Worm (Caenorhabditis elegans) whole organism, L1 larva: ENCODE measurements around the gene Y47D7A.13.
A peak's percentile ranks its signal among the peaks of the same experiment; 100 is the strongest.

Source experiments
- F16B12.6 ChIP-seq: fragments of 150-350 bp; optimal IDR thresholded peaks from 2 replicates; lab custom pipeline; 2014; ENCODE audit warnings: missing biosample characterization, missing genetic modification characterization
- Y116A8C.19 ChIP-seq: sonication (generic microtip); optimal IDR thresholded peaks from 2 replicates; lab custom pipeline; 2016; ENCODE audit warnings: missing compliant biosample characterization, missing genetic modification characterization, borderline replicate concordance
- aha-1 ChIP-seq: fragments of 150-350 bp; optimal IDR thresholded peaks from 2 replicates; lab custom pipeline; 2014; ENCODE audit warnings: missing biosample characterization, missing genetic modification characterization
- alr-1 ChIP-seq: fragments of 200-800 bp; sonication (Bioruptor generic); optimal IDR thresholded peaks from 2 replicates; lab custom pipeline; 2018; ENCODE audit warnings: borderline replicate concordance, mild to moderate bottlenecking, missing genetic modification characterization, missing compliant biosample characterization
- ama-1 ChIP-seq: fragments of 150-350 bp; optimal IDR thresholded peaks from 2 replicates; lab custom pipeline; 2014
- ceh-63 ChIP-seq: fragments of 200-800 bp; sonication (Bioruptor generic); optimal IDR thresholded peaks from 2 replicates; lab custom pipeline; 2018; ENCODE audit warnings: mild to moderate bottlenecking, missing genetic modification characterization, missing compliant biosample characterization
- ceh-88 ChIP-seq: fragments of 200-800 bp; sonication (Bioruptor generic); IDR thresholded peaks from 2 replicates; pipeline ENCODE4 v1.3.6; 2022; ENCODE audit warnings: missing genetic modification characterization, missing compliant biosample characterization
- dpl-1 ChIP-seq, 3 experiments: fragments of 150-350 bp in 2 of 3; sonication (generic microtip) in 1 of 3; optimal IDR thresholded peaks; 2 replicates each; lab custom pipeline; 2014 to 2017; ENCODE audit warnings: missing biosample characterization in 3 of 3, missing genetic modification characterization in 3 of 3, missing genetic modification reagents in 3 of 3
- dsc-1 ChIP-seq: sonication (generic microtip); optimal IDR thresholded peaks from 2 replicates; lab custom pipeline; 2016; ENCODE audit warnings: mild to moderate bottlenecking, missing genetic modification characterization, missing compliant biosample characterization
- efl-1 ChIP-seq, 4 experiments: fragments of 150-350 bp; optimal IDR thresholded peaks in 3 of 4; peaks in 1 of 4; 1 replicate in 1 of 4; 2 replicates in 3 of 4; lab custom pipeline; 2014; ENCODE audit warnings: missing biosample characterization in 2 of 4, missing genetic modification characterization in 2 of 4, missing genetic modification reagents in 2 of 4
- efl-3 ChIP-seq: fragments of 200-800 bp; sonication (Bioruptor generic); optimal IDR thresholded peaks from 2 replicates; lab custom pipeline; 2018; ENCODE audit warnings: mild to moderate bottlenecking, missing genetic modification characterization, missing compliant biosample characterization
- egl-13 ChIP-seq: sonication (generic microtip); optimal IDR thresholded peaks from 2 replicates; lab custom pipeline; 2016; ENCODE audit warnings: missing genotype, missing genetic modification reagents, missing genetic modification characterization, missing compliant biosample characterization
- egl-27 ChIP-seq, 2 experiments: fragments of 150-350 bp in 1 of 2; sonication (generic microtip); optimal IDR thresholded peaks; 3 replicates each; lab custom pipeline; 2017 to 2018; ENCODE audit warnings: missing biosample characterization in 2 of 2, missing genetic modification characterization in 2 of 2, missing genetic modification reagents in 2 of 2
- elt-2 ChIP-seq: sonication (generic microtip); optimal IDR thresholded peaks from 2 replicates; lab custom pipeline; 2016; ENCODE audit warnings: missing genetic modification characterization, mild to moderate bottlenecking, inconsistent platforms, missing compliant biosample characterization, missing genetic modification reagents
- elt-3 ChIP-seq, 6 experiments: fragments of 150-350 bp in 1 of 6; sonication (generic microtip); optimal IDR thresholded peaks; 2 replicates each; lab custom pipeline; 2017 to 2018; ENCODE audit warnings: missing biosample characterization in 6 of 6, missing genetic modification characterization in 6 of 6, inconsistent platforms in 1 of 6
- fkh-10 ChIP-seq: sonication (generic microtip); optimal IDR thresholded peaks from 2 replicates; lab custom pipeline; 2017; ENCODE audit warnings: missing biosample characterization, missing genetic modification reagents, missing genetic modification characterization
- fkh-8 ChIP-seq: sonication (generic microtip); optimal IDR thresholded peaks from 2 replicates; lab custom pipeline; 2016; ENCODE audit warnings: mild to moderate bottlenecking, missing genetic modification characterization, missing compliant biosample characterization
- fos-1 ChIP-seq: fragments of 150-350 bp; optimal IDR thresholded peaks from 2 replicates; lab custom pipeline; 2014; ENCODE audit warnings: missing biosample characterization, missing genetic modification characterization
- grh-1 ChIP-seq: fragments of 200-800 bp; sonication (Bioruptor generic); IDR thresholded peaks from 2 replicates; pipeline ENCODE4 v1.3.6; 2022; ENCODE audit warnings: missing genetic modification reagents, missing genetic modification characterization, missing compliant biosample characterization
- irx-1 ChIP-seq: sonication (generic microtip); optimal IDR thresholded peaks from 2 replicates; lab custom pipeline; 2016; ENCODE audit warnings: missing genetic modification characterization, missing compliant biosample characterization
- isw-1 ChIP-seq: fragments of 200-800 bp; sonication (Bioruptor generic); IDR thresholded peaks from 2 replicates; pipeline ENCODE4 v1.3.6; 2022; ENCODE audit warnings: missing genetic modification characterization, missing compliant biosample characterization
- lin-13 ChIP-seq: fragments of 150-350 bp; optimal IDR thresholded peaks from 2 replicates; lab custom pipeline; 2014; ENCODE audit warnings: missing biosample characterization, missing genetic modification reagents, missing genetic modification characterization
- lin-14 ChIP-seq: fragments of 200-800 bp; sonication (Bioruptor generic); optimal IDR thresholded peaks from 2 replicates; lab custom pipeline; 2018; ENCODE audit warnings: mild to moderate bottlenecking, missing genetic modification characterization, moderate library complexity, missing compliant biosample characterization
- lin-35 ChIP-seq, 2 experiments: fragments of 150-350 bp; optimal IDR thresholded peaks; 2 replicates each; lab custom pipeline; 2014; ENCODE audit warnings: missing biosample characterization in 2 of 2, missing genetic modification characterization in 2 of 2, missing genetic modification reagents in 2 of 2
- mab-9 ChIP-seq: fragments of 200-800 bp; sonication (Bioruptor generic); IDR thresholded peaks from 2 replicates; pipeline ENCODE4 v1.3.6; 2022; ENCODE audit warnings: missing genetic modification reagents, missing genetic modification characterization, missing compliant biosample characterization
- nhr-12 ChIP-seq: sonication (generic microtip); optimal IDR thresholded peaks from 2 replicates; lab custom pipeline; 2017; ENCODE audit warnings: missing biosample characterization, missing genetic modification characterization
- nhr-19 ChIP-seq: fragments of 200-800 bp; sonication (Bioruptor generic); conservative IDR thresholded peaks from 2 replicates; pipeline ENCODE4 v1.3.6; 2022; ENCODE audit warnings: missing genetic modification characterization, missing compliant biosample characterization
- nhr-20 ChIP-seq: sonication (generic microtip); optimal IDR thresholded peaks from 2 replicates; lab custom pipeline; 2016; ENCODE audit warnings: mild to moderate bottlenecking, missing genetic modification characterization, missing compliant biosample characterization
- nhr-237 ChIP-seq: fragments of 150-350 bp; optimal IDR thresholded peaks from 2 replicates; lab custom pipeline; 2014; ENCODE audit warnings: missing biosample characterization, missing genetic modification characterization
- nhr-28 ChIP-seq: fragments of 150-350 bp; optimal IDR thresholded peaks from 2 replicates; lab custom pipeline; 2014; ENCODE audit warnings: missing biosample characterization, missing genetic modification characterization
- nhr-47 ChIP-seq: sonication (generic microtip); optimal IDR thresholded peaks from 2 replicates; lab custom pipeline; 2016; ENCODE audit warnings: mild to moderate bottlenecking, missing genetic modification characterization, moderate library complexity, missing compliant biosample characterization
- nhr-71 ChIP-seq: sonication (generic microtip); optimal IDR thresholded peaks from 2 replicates; lab custom pipeline; 2016; ENCODE audit warnings: mild to moderate bottlenecking, missing genetic modification characterization, moderate library complexity, missing compliant biosample characterization
- nhr-77 ChIP-seq: fragments of 150-350 bp; optimal IDR thresholded peaks from 2 replicates; lab custom pipeline; 2014; ENCODE audit warnings: missing biosample characterization, missing genetic modification characterization
- nhr-85 ChIP-seq: sonication (generic microtip); peaks from one replicate; lab custom pipeline; 2016; ENCODE audit warnings: missing genetic modification characterization, inconsistent platforms, missing compliant biosample characterization
- pag-3 ChIP-seq: sonication (generic microtip); optimal IDR thresholded peaks from 2 replicates; lab custom pipeline; 2017; ENCODE audit warnings: missing genetic modification characterization, mild to moderate bottlenecking, missing compliant biosample characterization, antibody characterized with exemption, borderline replicate concordance; ENCODE audit not compliant: insufficient read depth
- rnt-1 ChIP-seq: sonication (generic microtip); optimal IDR thresholded peaks from 2 replicates; lab custom pipeline; 2016; ENCODE audit warnings: mild to moderate bottlenecking, missing genetic modification characterization, moderate library complexity, missing compliant biosample characterization
- snu-23 ChIP-seq: sonication (generic microtip); optimal IDR thresholded peaks from 2 replicates; lab custom pipeline; 2016; ENCODE audit warnings: missing genetic modification characterization, missing compliant biosample characterization
- unc-130 ChIP-seq: fragments of 150-350 bp; optimal IDR thresholded peaks from 2 replicates; lab custom pipeline; 2017; ENCODE audit warnings: missing biosample characterization, missing genetic modification characterization, inconsistent platforms
- unc-30 ChIP-seq: sonication (generic microtip); optimal IDR thresholded peaks from 2 replicates; lab custom pipeline; 2017; ENCODE audit warnings: missing biosample characterization, missing genetic modification characterization
- unc-86 ChIP-seq: sonication (generic microtip); optimal IDR thresholded peaks from 2 replicates; lab custom pipeline; 2016; ENCODE audit warnings: missing genetic modification characterization, missing compliant biosample characterization
- unc-98 ChIP-seq: fragments of 200-800 bp; sonication (Bioruptor generic); IDR thresholded peaks from 2 replicates; pipeline ENCODE4 v1.3.6; 2022; ENCODE audit warnings: missing genetic modification characterization, missing compliant biosample characterization
- vab-15 ChIP-seq: sonication (generic microtip); optimal IDR thresholded peaks from 2 replicates; lab custom pipeline; 2017; ENCODE audit warnings: missing genotype, mild to moderate bottlenecking, missing genetic modification characterization, missing compliant biosample characterization
- xbp-1 ChIP-seq: sonication (generic microtip); optimal IDR thresholded peaks from 2 replicates; lab custom pipeline; 2016; ENCODE audit warnings: missing genetic modification characterization, missing compliant biosample characterization
- ztf-11 ChIP-seq, 2 experiments: sonication (generic microtip); optimal IDR thresholded peaks; 2 replicates each; lab custom pipeline; 2016 to 2017; ENCODE audit warnings: missing genetic modification characterization in 2 of 2, missing biosample characterization in 1 of 2, missing compliant biosample characterization in 1 of 2
- ztf-4 ChIP-seq: fragments of 150-350 bp; optimal IDR thresholded peaks from 2 replicates; lab custom pipeline; 2014; ENCODE audit warnings: missing biosample characterization, missing genetic modification characterization

Y47D7A.13 gene

ce11 chrV:4471065-4471464, 35.3 kb upstream of the Y47D7A.13 start, which contains the start of gene T08H10.3:
T08H10.3 (plus strand) TSS chrV:4471365.
- TF ChIP-seq mab-9 (GFP tag; lab: Robert Waterston, UW) (no peak), nhr-77 (no peak), nhr-19 (GFP tag; lab: Robert Waterston, UW) (no peak), ama-1 (no peak), dpl-1 (GFP tag; optimal IDR thresholded peaks at IDR 0.05; lab: Kevin White, UChicago) (no peak), unc-130 (no peak), nhr-12 (tag; lab: Kevin White, UChicago) (no peak), aha-1 (tag; lab: Kevin White, UChicago) (no peak), vab-15 (tag; lab: Kevin White, UChicago) (no peak), fkh-10 (GFP tag; lab: Kevin White, UChicago) (no peak), rnt-1 (tag; lab: Kevin White, UChicago) (no peak), ceh-88 (GFP tag; lab: Robert Waterston, UW) (no peak), unc-30 (tag; lab: Kevin White, UChicago) (no peak), nhr-85 (tag; lab: Kevin White, UChicago) (no peak), ceh-63 (GFP tag; lab: Kevin White, UChicago) (no peak), alr-1 (tag; lab: Kevin White, UChicago) (no peak), efl-1 (optimal IDR thresholded peaks at IDR 0.05; lab: Kevin White, UChicago) (no peak), efl-1 (GFP tag; optimal IDR thresholded peaks at IDR 0.05 in 1 of 2; lab: Kevin White, UChicago) (no peak), unc-98 (GFP tag; lab: Robert Waterston, UW) (no peak), egl-27 (tag; optimal IDR thresholded peaks at IDR 0.05; lab: Kevin White, UChicago) (no peak), lin-13 (GFP tag; lab: Kevin White, UChicago) (no peak)

- TF ChIP-seq unc-86 (tag; lab: Kevin White, UChicago) (no peak), lin-14 (peak; percentile 16)
Observed at ce11 chrV:4454634-4455033, 18.9 kb upstream of the Y47D7A.13 start, which contains the start of gene gnrr-5. gnrr-5 (minus strand) TSS chrV:4454734.

- TF ChIP-seq mab-9 (GFP tag; lab: Robert Waterston, UW) (no peak), nhr-28 (no peak), dsc-1 (tag; lab: Kevin White, UChicago) (peak; percentile 67), irx-1 (tag; lab: Kevin White, UChicago) (peak; percentile 58), nhr-77 (peak; percentile 35), grh-1 (GFP tag; lab: Robert Waterston, UW) (0 out of 2 replicates have a peak, but pooled peaks have one; percentile 18), lin-35 (GFP tag; optimal IDR thresholded peaks at IDR 0.05; lab: Kevin White, UChicago) (peak; percentile 96 to 97), elt-3 (tag; optimal IDR thresholded peaks at IDR 0.05; lab: Kevin White, UChicago) (peak in 1 of 6 experiments; percentile 11), fkh-10 (GFP tag; lab: Kevin White, UChicago) (peak; percentile 25), nhr-85 (tag; lab: Kevin White, UChicago) (peak; percentile 80), snu-23 (GFP tag; lab: Kevin White, UChicago) (peak; percentile 69), fos-1 (peak; percentile 16), xbp-1 (peak; percentile 58), ceh-63 (GFP tag; lab: Kevin White, UChicago) (no peak), vab-15 (tag; lab: Kevin White, UChicago) (peak; percentile 29), nhr-47 (tag; lab: Kevin White, UChicago) (peak; percentile 81), aha-1 (tag; lab: Kevin White, UChicago) (no peak), ztf-4 (tag; lab: Kevin White, UChicago) (no peak), elt-2 (peak; percentile 56), Y116A8C.19 (tag; lab: Kevin White, UChicago) (no peak), rnt-1 (tag; lab: Kevin White, UChicago) (peak; percentile 53), unc-98 (GFP tag; lab: Robert Waterston, UW) (no peak), ztf-11 (tag; optimal IDR thresholded peaks at IDR 0.05; lab: Kevin White, UChicago) (no peak), pag-3 (tag; lab: Kevin White, UChicago) (no peak), isw-1 (GFP tag; lab: Robert Waterston, UW) (peak; percentile 45), efl-1 (optimal IDR thresholded peaks at IDR 0.05; lab: Kevin White, UChicago) (peak; percentile 92 to 96), efl-1 (GFP tag; optimal IDR thresholded peaks at IDR 0.05 in 1 of 2; lab: Kevin White, UChicago) (peak; percentile 96 to 99), efl-3 (GFP tag; lab: Kevin White, UChicago) (no peak), fkh-8 (tag; lab: Kevin White, UChicago) (peak; percentile 53), F16B12.6 (tag; lab: Kevin White, UChicago) (peak; percentile 36), egl-13 (tag; lab: Kevin White, UChicago) (peak; percentile 24), nhr-20 (tag; lab: Kevin White, UChicago) (peak; percentile 59), nhr-237 (tag; lab: Kevin White, UChicago) (no peak), nhr-71 (tag; lab: Kevin White, UChicago) (peak; percentile 76)
Observed at ce11 chrV:4450523-4451089, 14.9 kb upstream of the Y47D7A.13 start, which contains the start of gene rft-2. rft-2 (minus strand) TSS chrV:4450563.
